Worm (Caenorhabditis elegans) whole organism, young adult: Measurements from ENCODE around the gene ZK1086.2.

Experiments
- C17E4.6 ChIP-seq: fragments of 200-800 bp; sonication (Bioruptor generic); IDR thresholded peaks from 2 replicates; pipeline ENCODE4 v1.3.6; 2022; ENCODE audit warnings: missing genetic modification reagents, missing genetic modification characterization, missing compliant biosample characterization
- F37B4.10 ChIP-seq: fragments of 200-800 bp; sonication (Bioruptor generic); IDR thresholded peaks from 2 replicates; pipeline ENCODE4 v1.3.6; 2022; ENCODE audit warnings: missing genetic modification characterization, missing compliant biosample characterization
- F49E8.2 ChIP-seq: sonication (generic microtip); optimal IDR thresholded peaks from 3 replicates; lab custom pipeline; 2017; ENCODE audit warnings: missing genetic modification characterization, mild to moderate bottlenecking, missing compliant biosample characterization, antibody characterized with exemption, moderate library complexity; ENCODE audit not compliant: insufficient read depth
- F52B5.7 ChIP-seq: sonication (generic microtip); optimal IDR thresholded peaks from 2 replicates; lab custom pipeline; 2016; ENCODE audit warnings: mild to moderate bottlenecking, missing genetic modification characterization, missing compliant biosample characterization
- F55B11.4 ChIP-seq: sonication (generic microtip); optimal IDR thresholded peaks from 2 replicates; lab custom pipeline; 2016; ENCODE audit warnings: missing compliant biosample characterization, missing genetic modification characterization, borderline replicate concordance; ENCODE audit not compliant: insufficient read depth
- Y56A3A.18 ChIP-seq: fragments of 200-800 bp; sonication (Bioruptor generic); IDR thresholded peaks from 2 replicates; pipeline ENCODE4 v1.3.6; 2022; ENCODE audit warnings: missing genetic modification reagents, missing genetic modification characterization, missing compliant biosample characterization
- Y79H2A.3 ChIP-seq: fragments of 200-800 bp; sonication (Bioruptor generic); conservative IDR thresholded peaks from 2 replicates; pipeline ENCODE4 v1.3.6; 2022; ENCODE audit warnings: missing genetic modification reagents, missing genetic modification characterization, missing compliant biosample characterization
- bed-1 ChIP-seq: fragments of 200-800 bp; sonication (Bioruptor generic); IDR thresholded peaks from 2 replicates; pipeline ENCODE4 v1.3.6; 2022; ENCODE audit warnings: missing genetic modification reagents, missing genetic modification characterization, missing compliant biosample characterization
- cebp-2 ChIP-seq: fragments of 200-800 bp; sonication (Bioruptor generic); IDR thresholded peaks from 2 replicates; pipeline ENCODE4 v1.3.6; 2022; ENCODE audit warnings: missing genetic modification characterization, missing compliant biosample characterization
- him-1 ChIP-seq: sonication (generic microtip); optimal IDR thresholded peaks from 2 replicates; lab custom pipeline; 2016; ENCODE audit warnings: missing genotype, missing genetic modification reagents, missing genetic modification characterization, missing compliant biosample characterization
- hrde-1 ChIP-seq: sonication (generic microtip); optimal IDR thresholded peaks from 2 replicates; lab custom pipeline; 2016; ENCODE audit warnings: missing genetic modification characterization, mild to moderate bottlenecking, missing compliant biosample characterization, moderate library complexity, missing genotype, missing genetic modification reagents, borderline replicate concordance
- hsf-1 ChIP-seq: fragments of 200-800 bp; sonication (Bioruptor generic); IDR thresholded peaks from 2 replicates; pipeline ENCODE4 v1.3.6; 2022; ENCODE audit warnings: missing genetic modification reagents, missing genetic modification characterization, missing compliant biosample characterization
- lin-40 ChIP-seq: sonication (generic microtip); optimal IDR thresholded peaks from 2 replicates; lab custom pipeline; 2016; ENCODE audit warnings: missing genetic modification characterization, mild to moderate bottlenecking, missing compliant biosample characterization, missing genotype, missing genetic modification reagents
- madf-10 ChIP-seq: sonication (generic microtip); optimal IDR thresholded peaks from 2 replicates; lab custom pipeline; 2016; ENCODE audit warnings: mild to moderate bottlenecking, missing genetic modification characterization, missing compliant biosample characterization
- madf-6 ChIP-seq: fragments of 200-800 bp; sonication (Bioruptor generic); IDR thresholded peaks from 2 replicates; pipeline ENCODE4 v1.3.6; 2022; ENCODE audit warnings: missing genetic modification reagents, missing genetic modification characterization, missing compliant biosample characterization
- madf-8 ChIP-seq: fragments of 200-800 bp; sonication (Bioruptor generic); conservative IDR thresholded peaks from 2 replicates; pipeline ENCODE4 v1.3.6; 2022; ENCODE audit warnings: missing genetic modification reagents, missing genetic modification characterization, missing compliant biosample characterization
- mcd-1 ChIP-seq: fragments of 200-800 bp; sonication (Bioruptor generic); IDR thresholded peaks from 2 replicates; pipeline ENCODE4 v1.3.6; 2022; ENCODE audit warnings: missing genetic modification reagents, missing genetic modification characterization, missing compliant biosample characterization
- nfyb-1 ChIP-seq: fragments of 200-800 bp; sonication (Bioruptor generic); IDR thresholded peaks from 2 replicates; pipeline ENCODE4 v1.3.6; 2022; ENCODE audit warnings: missing genetic modification reagents, missing genetic modification characterization, missing compliant biosample characterization
- nhr-120 ChIP-seq: fragments of 200-800 bp; sonication (Bioruptor generic); IDR thresholded peaks from 2 replicates; pipeline ENCODE4 v1.3.6; 2022; ENCODE audit warnings: missing genetic modification characterization, missing compliant biosample characterization
- nhr-80 ChIP-seq: sonication (generic microtip); optimal IDR thresholded peaks from 2 replicates; lab custom pipeline; 2016; ENCODE audit warnings: missing genetic modification characterization, missing compliant biosample characterization
- pha-4 ChIP-seq: fragments of 150-350 bp; sonication (generic microtip); optimal IDR thresholded peaks from 2 replicates; lab custom pipeline; 2014; ENCODE audit warnings: missing biosample characterization, missing genetic modification reagents, missing genetic modification characterization
- sdz-38 ChIP-seq: sonication (generic microtip); optimal IDR thresholded peaks from 2 replicates; lab custom pipeline; 2016; ENCODE audit warnings: missing genotype, missing genetic modification characterization, missing compliant biosample characterization
- sea-2 ChIP-seq: fragments of 200-800 bp; sonication (Bioruptor generic); IDR thresholded peaks from 2 replicates; pipeline ENCODE4 v1.3.6; 2022; ENCODE audit warnings: missing genetic modification characterization, missing compliant biosample characterization
- somi-1 ChIP-seq: fragments of 200-800 bp; sonication (Bioruptor generic); optimal IDR thresholded peaks from 2 replicates; lab custom pipeline; 2018; ENCODE audit warnings: mild to moderate bottlenecking, missing genetic modification characterization, missing compliant biosample characterization
- zfh-2 ChIP-seq: fragments of 200-800 bp; sonication (Bioruptor generic); conservative IDR thresholded peaks from 2 replicates; pipeline ENCODE4 v1.3.6; 2022; ENCODE audit warnings: missing genetic modification reagents, missing genetic modification characterization, missing compliant biosample characterization
- ztf-22 ChIP-seq: fragments of 200-800 bp; sonication (Bioruptor generic); optimal IDR thresholded peaks from 2 replicates; lab custom pipeline; 2018; ENCODE audit warnings: mild to moderate bottlenecking, missing genetic modification characterization, moderate library complexity, missing compliant biosample characterization
- ztf-26 ChIP-seq: sonication (generic microtip); optimal IDR thresholded peaks from 2 replicates; lab custom pipeline; 2017; ENCODE audit warnings: missing genetic modification characterization, missing compliant biosample characterization
- ztf-3 ChIP-seq: fragments of 200-800 bp; sonication (Bioruptor generic); optimal IDR thresholded peaks from 2 replicates; lab custom pipeline; 2018; ENCODE audit warnings: mild to moderate bottlenecking, missing genetic modification characterization, missing compliant biosample characterization

ZK1086.2 gene

ce11 chrX:13745558-13745957, 47.9 kb downstream of the ZK1086.2 start:
- TF ChIP-seq sdz-38 (tag; lab: Kevin White, UChicago) (no peak), sea-2 (GFP tag; lab: Robert Waterston, UW) (no peak), bed-1 (GFP tag; lab: Robert Waterston, UW) (no peak), him-1 (tag; lab: Kevin White, UChicago) (no peak), nhr-120 (no peak), zfh-2 (GFP tag; lab: Robert Waterston, UW) (no peak), Y56A3A.18 (GFP tag; lab: Robert Waterston, UW) (no peak), ztf-3 (GFP tag; lab: Kevin White, UChicago) (no peak), pha-4 (no peak)

- TF ChIP-seq somi-1 (GFP tag; lab: Kevin White, UChicago), result peak; percentile 88
- TF ChIP-seq mcd-1, result no peak
- peak; percentile 27 for TF ChIP-seq ztf-26 (tag; lab: Kevin White, UChicago)
- TF ChIP-seq F37B4.10 (GFP tag; lab: Robert Waterston, UW), result no peak
- peak; percentile 58 for TF ChIP-seq nhr-80 (tag; lab: Kevin White, UChicago)
- peak; percentile 57 for TF ChIP-seq lin-40 (tag; lab: Kevin White, UChicago)
Measured at ce11 chrX:13744543-13745113, 48.8 kb downstream of the ZK1086.2 start.

- no peak for TF ChIP-seq ztf-26 (tag; lab: Kevin White, UChicago)
- no peak for TF ChIP-seq F49E8.2 (tag; lab: Kevin White, UChicago)
- no peak for TF ChIP-seq ztf-22 (GFP tag; lab: Kevin White, UChicago)
- no peak for TF ChIP-seq F55B11.4 (tag; lab: Kevin White, UChicago)
- TF ChIP-seq madf-8, result no peak
- no peak for TF ChIP-seq cebp-2 (GFP tag; lab: Robert Waterston, UW)
- no peak for TF ChIP-seq somi-1 (GFP tag; lab: Kevin White, UChicago)
- no peak for TF ChIP-seq nfyb-1 (GFP tag; lab: Robert Waterston, UW)
- TF ChIP-seq nhr-120, result no peak
- no peak for TF ChIP-seq Y79H2A.3 (GFP tag; lab: Robert Waterston, UW)
- no peak for TF ChIP-seq C17E4.6 (GFP tag; lab: Robert Waterston, UW)
- no peak for TF ChIP-seq him-1 (tag; lab: Kevin White, UChicago)
- no peak for TF ChIP-seq madf-6
- TF ChIP-seq F52B5.7, result no peak
- no peak for TF ChIP-seq hsf-1 (GFP tag; lab: Robert Waterston, UW)
- no peak for TF ChIP-seq madf-10 (tag; lab: Kevin White, UChicago)
- no peak for TF ChIP-seq hrde-1 (tag; lab: Kevin White, UChicago)
Measured at ce11 chrX:13743371-13743770, 50.1 kb downstream of the ZK1086.2 start.
